Fruit fly (Drosophila melanogaster) whole organism, pupa: ENCODE data around the gene CG1792.

Experiments
- CG14655 ChIP-seq: fragments of 200-800 bp; sonication (Bioruptor generic); optimal IDR thresholded peaks from 3 replicates; lab custom pipeline; 2017; ENCODE audit warnings: mild to moderate bottlenecking, missing biosample characterization, missing genetic modification reagents, missing genetic modification characterization
- CG4496 ChIP-seq: fragments of 200-800 bp; sonication (Bioruptor generic); IDR thresholded peaks from 3 replicates; pipeline ENCODE4 v1.3.6; 2022; ENCODE audit warnings: missing biosample characterization, missing genetic modification characterization
- EcR ChIP-seq: fragments of 200-800 bp; sonication (Bioruptor generic); optimal IDR thresholded peaks from 3 replicates; lab custom pipeline; 2019; ENCODE audit warnings: missing biosample characterization, missing genetic modification characterization, mild to moderate bottlenecking, moderate library complexity, missing genetic modification reagents
- fd96Ca ChIP-seq: fragments of 200-800 bp; sonication (Bioruptor generic); IDR thresholded peaks from 3 replicates; pipeline ENCODE4 v1.3.6; 2022; ENCODE audit warnings: missing biosample characterization, missing genetic modification characterization

- TF ChIP-seq CG4496 (GFP tag; lab: Robert Waterston, UW) (no peak), CG14655 (no peak), fd96Ca (GFP tag; lab: Robert Waterston, UW) (no peak), EcR (no peak)
Observed at dm6 chr3R:31617801-31618200, 1.7 kb downstream of the CG1792 start, which contains the start of gene pasha.
